Fruit fly (Drosophila melanogaster): ENCODE results near the gene Larp4B.

DNA sequence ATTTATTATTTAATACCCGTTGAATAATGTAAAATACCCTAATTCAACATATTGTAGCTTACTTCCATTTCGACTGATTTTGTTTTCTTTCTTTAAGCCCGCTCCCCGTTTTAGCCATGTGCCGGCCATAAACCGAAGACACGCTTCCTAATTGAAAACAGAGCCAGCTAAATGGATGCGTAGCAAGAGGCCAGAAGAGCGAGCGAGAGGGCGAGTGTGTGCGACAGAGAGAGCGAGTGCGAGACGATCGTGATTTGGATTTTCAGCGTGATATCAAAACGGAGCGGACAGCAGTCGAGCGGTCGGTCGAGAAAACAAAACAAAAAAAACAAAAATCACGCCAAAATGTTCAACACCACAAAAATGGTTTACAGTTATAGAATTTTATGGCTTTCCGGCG lies 41.7 kb downstream of the Larp4B start:
- TF ChIP-seq CG8478 (optimal IDR thresholded peaks at IDR 0.05) (no peak), Meics (GFP tag; optimal IDR thresholded peaks at IDR 0.05) (no peak), dan (GFP tag; IDR thresholded peaks at IDR 0.05) (no peak), HmgZ (tag; optimal IDR thresholded peaks at IDR 0.05) (no peak), CG10209 (GFP tag; optimal IDR thresholded peaks at IDR 0.05) (no peak), CG31224 (GFP tag; IDR thresholded peaks at IDR 0.05) (no peak), ase (GFP tag; IDR thresholded peaks at IDR 0.05) (no peak), CG14667 (GFP tag; IDR thresholded peaks at IDR 0.05) (no peak), ttk (GFP tag; IDR thresholded peaks at IDR 0.05) (no peak), CG12299 (tag; optimal IDR thresholded peaks at IDR 0.05) (no peak)

Data from whole organism, embryonic.